Worm (Caenorhabditis elegans) whole organism, L4 larva: Measurements from ENCODE around the gene T28B11.1.
A peak's percentile ranks its signal among the peaks of the same experiment; 100 is the strongest.

ENCODE experiments used
- D1046.2 ChIP-seq: fragments of 200-800 bp; sonication (Bioruptor generic); IDR thresholded peaks from 2 replicates; pipeline ENCODE4 v1.3.6; 2022; ENCODE audit warnings: missing genetic modification characterization, missing compliant biosample characterization
- F26F4.8 ChIP-seq: fragments of 200-800 bp; sonication (Bioruptor generic); conservative IDR thresholded peaks from 2 replicates; pipeline ENCODE4 v1.3.6; 2022; ENCODE audit warnings: missing genetic modification characterization, missing compliant biosample characterization
- F37D6.2 ChIP-seq: sonication (generic microtip); optimal IDR thresholded peaks from 2 replicates; lab custom pipeline; 2016; ENCODE audit warnings: mild to moderate bottlenecking, missing genetic modification characterization, missing compliant biosample characterization
- F49E8.2 ChIP-seq: sonication (generic microtip); optimal IDR thresholded peaks from 2 replicates; lab custom pipeline; 2016; ENCODE audit warnings: missing compliant biosample characterization, mild to moderate bottlenecking, missing genetic modification characterization, borderline replicate concordance
- R02D3.7 ChIP-seq: fragments of 150-350 bp; sonication (generic microtip); optimal IDR thresholded peaks from 3 replicates; lab custom pipeline; 2014; ENCODE audit warnings: missing biosample characterization, missing genetic modification characterization
- Y105C5A.15 ChIP-seq: fragments of 200-800 bp; sonication (Bioruptor generic); IDR thresholded peaks from 2 replicates; pipeline ENCODE4 v1.3.6; 2022; ENCODE audit warnings: missing genetic modification characterization, missing compliant biosample characterization
- Y5F2A.4 ChIP-seq: fragments of 200-800 bp; sonication (Bioruptor generic); optimal IDR thresholded peaks from 2 replicates; lab custom pipeline; 2018; ENCODE audit warnings: mild to moderate bottlenecking, missing genetic modification characterization, missing compliant biosample characterization
- aly-2 ChIP-seq: sonication (generic microtip); optimal IDR thresholded peaks from 2 replicates; lab custom pipeline; 2018; ENCODE audit warnings: missing biosample characterization, missing genetic modification characterization
- ama-1 ChIP-seq: fragments of 150-350 bp; optimal IDR thresholded peaks from 2 replicates; lab custom pipeline; 2014; ENCODE audit warnings: inconsistent platforms, mixed read lengths
- ceh-32 ChIP-seq: sonication (generic microtip); optimal IDR thresholded peaks from 2 replicates; lab custom pipeline; 2016; ENCODE audit warnings: mild to moderate bottlenecking, missing genetic modification characterization, missing compliant biosample characterization; ENCODE audit not compliant: poor library complexity
- daf-16 ChIP-seq, 3 experiments: sonication (generic microtip); optimal IDR thresholded peaks; 2 replicates each; lab custom pipeline; 2016 to 2017; ENCODE audit warnings: missing genetic modification characterization in 3 of 3, missing genetic modification reagents in 3 of 3, mild to moderate bottlenecking in 2 of 3, missing compliant biosample characterization in 2 of 3, missing biosample characterization in 1 of 3, moderate library complexity in 1 of 3
- dmd-6 ChIP-seq: fragments of 200-800 bp; sonication (Bioruptor generic); IDR thresholded peaks from 2 replicates; pipeline ENCODE4 v1.3.6; 2022; ENCODE audit warnings: missing genetic modification reagents, missing genetic modification characterization, missing compliant biosample characterization
- duxl-1 ChIP-seq: sonication (generic microtip); optimal IDR thresholded peaks from 2 replicates; lab custom pipeline; 2016; ENCODE audit warnings: mild to moderate bottlenecking, missing genetic modification characterization, moderate library complexity, missing compliant biosample characterization; ENCODE audit not compliant: poor library complexity
- dve-1 ChIP-seq: sonication (generic microtip); optimal IDR thresholded peaks from 2 replicates; lab custom pipeline; 2017; ENCODE audit warnings: antibody characterized with exemption, mild to moderate bottlenecking, missing genetic modification characterization, missing compliant biosample characterization; ENCODE audit not compliant: insufficient read depth
- egl-27 ChIP-seq: sonication (generic microtip); optimal IDR thresholded peaks from 3 replicates; lab custom pipeline; 2017; ENCODE audit warnings: missing biosample characterization, missing genetic modification reagents, missing genetic modification characterization
- gei-8 ChIP-seq: fragments of 200-800 bp; sonication (Bioruptor generic); optimal IDR thresholded peaks from 2 replicates; lab custom pipeline; 2018; ENCODE audit warnings: mild to moderate bottlenecking, missing genetic modification characterization, missing compliant biosample characterization
- hlh-11 ChIP-seq: fragments of 200-800 bp; sonication (Bioruptor generic); optimal IDR thresholded peaks from 2 replicates; lab custom pipeline; 2018; ENCODE audit warnings: mild to moderate bottlenecking, missing genetic modification characterization, missing compliant biosample characterization
- hmg-1.1 ChIP-seq: fragments of 200-800 bp; sonication (Bioruptor generic); IDR thresholded peaks from 2 replicates; pipeline ENCODE4 v1.3.6; 2022; ENCODE audit warnings: missing genetic modification reagents, missing genetic modification characterization, missing compliant biosample characterization
- lin-38 ChIP-seq: fragments of 200-800 bp; sonication (Bioruptor generic); IDR thresholded peaks from 2 replicates; pipeline ENCODE4 v1.3.6; 2022; ENCODE audit warnings: missing genetic modification reagents, missing genetic modification characterization, missing compliant biosample characterization
- madf-5 ChIP-seq, 2 experiments: fragments of 200-800 bp; sonication (Bioruptor generic); IDR thresholded peaks; 2 replicates each; pipeline ENCODE4 v1.3.6; 2022; ENCODE audit warnings: missing compliant biosample characterization in 2 of 2, missing genetic modification characterization in 2 of 2
- madf-9 ChIP-seq: fragments of 200-800 bp; sonication (Bioruptor generic); conservative IDR thresholded peaks from 2 replicates; pipeline ENCODE4 v1.3.6; 2022; ENCODE audit warnings: missing genetic modification reagents, missing genetic modification characterization, missing compliant biosample characterization
- mep-1 ChIP-seq: fragments of 150-350 bp; sonication (generic microtip); optimal IDR thresholded peaks from 3 replicates; lab custom pipeline; 2014; ENCODE audit warnings: missing biosample characterization, missing genetic modification characterization
- mes-2 ChIP-seq: sonication (generic microtip); optimal IDR thresholded peaks from 2 replicates; lab custom pipeline; 2016; ENCODE audit warnings: missing genotype, mild to moderate bottlenecking, missing genetic modification characterization, missing compliant biosample characterization; ENCODE audit not compliant: poor library complexity, severe bottlenecking
- mxl-3 ChIP-seq: fragments of 200-800 bp; sonication (Bioruptor generic); optimal IDR thresholded peaks from 2 replicates; lab custom pipeline; 2018; ENCODE audit warnings: mild to moderate bottlenecking, missing genetic modification characterization, missing compliant biosample characterization
- nhr-28 ChIP-seq: fragments of 150-350 bp; optimal IDR thresholded peaks from 2 replicates; lab custom pipeline; 2014; ENCODE audit warnings: missing biosample characterization, missing genetic modification characterization
- nhr-41 ChIP-seq: fragments of 200-800 bp; sonication (Bioruptor generic); IDR thresholded peaks from 2 replicates; pipeline ENCODE4 v1.3.6; 2022; ENCODE audit warnings: missing genetic modification reagents, missing genetic modification characterization, missing compliant biosample characterization
- nhr-42 ChIP-seq: fragments of 200-800 bp; sonication (Bioruptor generic); IDR thresholded peaks from 2 replicates; pipeline ENCODE4 v1.3.6; 2022; ENCODE audit warnings: missing genetic modification characterization, missing compliant biosample characterization
- nhr-48 ChIP-seq: sonication (generic microtip); optimal IDR thresholded peaks from 2 replicates; lab custom pipeline; 2016; ENCODE audit warnings: mild to moderate bottlenecking, missing genetic modification characterization, missing compliant biosample characterization
- nhr-77 ChIP-seq: fragments of 150-350 bp; optimal IDR thresholded peaks from 2 replicates; lab custom pipeline; 2014; ENCODE audit warnings: missing biosample characterization, missing genetic modification characterization
- pqm-1 ChIP-seq: sonication (generic microtip); optimal IDR thresholded peaks from 2 replicates; lab custom pipeline; 2017; ENCODE audit warnings: missing biosample characterization, missing genetic modification characterization
- sdz-12 ChIP-seq: fragments of 200-800 bp; sonication (Bioruptor generic); optimal IDR thresholded peaks from 2 replicates; lab custom pipeline; 2018; ENCODE audit warnings: mild to moderate bottlenecking, missing genetic modification characterization, missing compliant biosample characterization
- unc-62 ChIP-seq, 3 experiments: fragments of 150-350 bp in 1 of 3; sonication (generic microtip); optimal IDR thresholded peaks in 2 of 3; peaks in 1 of 3; 1 replicate in 1 of 3; 2 replicates in 2 of 3; lab custom pipeline; 2014 to 2017; ENCODE audit warnings: missing biosample characterization in 3 of 3, missing genetic modification characterization in 3 of 3, missing genetic modification reagents in 3 of 3, missing genotype in 1 of 3
- vab-7 ChIP-seq: fragments of 200-800 bp; sonication (Bioruptor generic); IDR thresholded peaks from 2 replicates; pipeline ENCODE4 v1.3.6; 2022; ENCODE audit warnings: missing genetic modification reagents, missing genetic modification characterization, missing compliant biosample characterization
- zfp-2 ChIP-seq: sonication (generic microtip); optimal IDR thresholded peaks from 2 replicates; lab custom pipeline; 2016; ENCODE audit warnings: mild to moderate bottlenecking, missing genetic modification characterization, missing compliant biosample characterization
- ztf-7 ChIP-seq: fragments of 150-350 bp; optimal IDR thresholded peaks from 2 replicates; lab custom pipeline; 2014; ENCODE audit warnings: missing biosample characterization, missing genetic modification characterization

T28B11.1 gene

ce11 chrV:10731989-10732472, at the start of gene T28B11.1:
T28B11.1 (minus strand) TSS chrV:10732422.
- TF ChIP-seq pqm-1 (peak; percentile 61), D1046.2 (GFP tag; lab: Robert Waterston, UW) (no peak), nhr-28 (peak; percentile 58), dve-1 (tag; lab: Kevin White, UChicago) (peak; percentile 48), F49E8.2 (tag; lab: Kevin White, UChicago) (no peak), nhr-42 (GFP tag; lab: Robert Waterston, UW) (no peak), ztf-7 (tag; lab: Kevin White, UChicago) (peak; percentile 27)

- TF ChIP-seq nhr-77 (tag; lab: Kevin White, UChicago) = peak; percentile 39
- no peak for TF ChIP-seq daf-16 (GFP tag; optimal IDR thresholded peaks at IDR 0.05; lab: Kevin White, UChicago)
- TF ChIP-seq daf-16 (tag; optimal IDR thresholded peaks at IDR 0.05; lab: Kevin White, UChicago) = peak; percentile 92
- TF ChIP-seq aly-2 = no peak
- TF ChIP-seq ztf-7 (tag; lab: Kevin White, UChicago) = peak; percentile 4
- no peak for TF ChIP-seq egl-27 (tag; lab: Kevin White, UChicago)
- peak; percentile 56 for TF ChIP-seq nhr-28
- TF ChIP-seq mxl-3 (GFP tag; lab: Kevin White, UChicago) = no peak
- TF ChIP-seq pqm-1 = peak; percentile 55
- TF ChIP-seq dmd-6 = peak; percentile 65
- no peak for TF ChIP-seq Y5F2A.4 (GFP tag; lab: Kevin White, UChicago)
- TF ChIP-seq dve-1 (tag; lab: Kevin White, UChicago) = peak; percentile 68
- peak; percentile 74 for TF ChIP-seq hlh-11 (tag; lab: Kevin White, UChicago)
- peak; percentile 65 for TF ChIP-seq nhr-48 (tag; lab: Kevin White, UChicago)
- TF ChIP-seq, all 104 proteins: peak for 9
Observed at ce11 chrV:10776528-10777055, 44.4 kb upstream of the T28B11.1 start, which contains the start of gene D1054.5. D1054.5 (minus strand) TSS chrV:10776578.

ce11 chrV:10773216-10773615, 41.0 kb upstream of the T28B11.1 start:
- TF ChIP-seq Y105C5A.15 (GFP tag; lab: Robert Waterston, UW) (no peak), unc-62 (GFP tag; optimal IDR thresholded peaks at IDR 0.05 in 1 of 2; lab: Kevin White, UChicago) (peak in 1 of 2 experiments; percentile 99), unc-62 (tag; optimal IDR thresholded peaks at IDR 0.05; lab: Kevin White, UChicago) (no peak), mxl-3 (GFP tag; lab: Kevin White, UChicago) (no peak)
- TF ChIP-seq, all 104 proteins: peak for 1

ce11 chrV:10771390-10771789, 39.2 kb upstream of the T28B11.1 start, which contains the start of gene D1054.3:
D1054.3 (plus strand) TSS chrV:10771451.
- TF ChIP-seq mep-1 = peak; percentile 5
- TF ChIP-seq gei-8 (GFP tag; lab: Kevin White, UChicago) = no peak
- TF ChIP-seq R02D3.7 = no peak
- no peak for TF ChIP-seq hmg-1.1 (GFP tag; lab: Robert Waterston, UW)
- no peak for TF ChIP-seq mes-2
- peak; percentile 42 for TF ChIP-seq ama-1 (lab: Kevin White, UChicago)
- peak; percentile 17 for TF ChIP-seq duxl-1 (tag; lab: Kevin White, UChicago)
- TF ChIP-seq vab-7 (GFP tag; lab: Robert Waterston, UW) = no peak
- no peak for TF ChIP-seq madf-9 (GFP tag; lab: Robert Waterston, UW)
- no peak for TF ChIP-seq sdz-12 (GFP tag; lab: Kevin White, UChicago)
- no peak for TF ChIP-seq F37D6.2 (tag; lab: Kevin White, UChicago)
- no peak for TF ChIP-seq F26F4.8 (GFP tag; lab: Robert Waterston, UW)
- TF ChIP-seq nhr-41 (GFP tag; lab: Robert Waterston, UW) = no peak
- no peak for TF ChIP-seq ceh-32 (tag; lab: Kevin White, UChicago)
- peak; percentile 53 for TF ChIP-seq lin-38 (GFP tag; lab: Robert Waterston, UW)
- TF ChIP-seq madf-5 (GFP tag; IDR thresholded peaks at IDR 0.05; lab: Robert Waterston, UW) = no peak
- TF ChIP-seq zfp-2 (tag; lab: Kevin White, UChicago) = no peak
- TF ChIP-seq, all 104 proteins: peak for 4
